Worm (Caenorhabditis elegans) whole organism, L4/young adult: ENCODE data around the gene K02E7.1.

Experiments
- W03F9.2 ChIP-seq: fragments of 150-350 bp; optimal IDR thresholded peaks from 2 replicates; lab custom pipeline; 2014; ENCODE audit warnings: missing biosample characterization, missing genetic modification characterization
- dao-5 ChIP-seq: sonication (generic microtip); optimal IDR thresholded peaks from 2 replicates; lab custom pipeline; 2016; ENCODE audit warnings: missing genotype, missing genetic modification characterization, moderate library complexity, missing compliant biosample characterization
- him-1 ChIP-seq: sonication (generic microtip); optimal IDR thresholded peaks from 2 replicates; lab custom pipeline; 2016; ENCODE audit warnings: missing genotype, missing genetic modification reagents, missing genetic modification characterization, missing compliant biosample characterization

ce11 chrII:1063926-1064325, 19.0 kb upstream of the K02E7.1 start:
- TF ChIP-seq him-1 (tag; lab: Kevin White, UChicago) (no peak), dao-5 (tag; lab: Kevin White, UChicago) (no peak), W03F9.2 (tag; lab: Kevin White, UChicago) (no peak)
